Worm (Caenorhabditis elegans) whole organism, mixed stage, embryonic: Measurements from ENCODE around the gene K12H6.5.
A peak's percentile ranks its signal among the peaks of the same experiment; 100 is the strongest.

ENCODE experiments used
- M03D4.4 ChIP-seq: sonication (generic microtip); optimal IDR thresholded peaks from 2 replicates; lab custom pipeline; 2017; ENCODE audit warnings: mild to moderate bottlenecking, missing genetic modification characterization, missing compliant biosample characterization
- blmp-1 ChIP-seq: fragments of 150-350 bp; optimal IDR thresholded peaks from 2 replicates; lab custom pipeline; 2014; ENCODE audit warnings: missing biosample characterization, missing genetic modification characterization
- ceh-43 ChIP-seq: fragments of 200-800 bp; sonication (Bioruptor generic); optimal IDR thresholded peaks from 2 replicates; lab custom pipeline; 2018; ENCODE audit warnings: mild to moderate bottlenecking, missing genetic modification characterization, moderate library complexity, missing compliant biosample characterization
- ceh-83 ChIP-seq: fragments of 200-800 bp; sonication (Bioruptor generic); optimal IDR thresholded peaks from 2 replicates; lab custom pipeline; 2018; ENCODE audit warnings: mild to moderate bottlenecking, missing genetic modification characterization, missing compliant biosample characterization
- ces-1 ChIP-seq: fragments of 150-350 bp; optimal IDR thresholded peaks from 2 replicates; lab custom pipeline; 2014; ENCODE audit warnings: missing biosample characterization, missing genetic modification reagents, missing genetic modification characterization
- cnd-1 ChIP-seq: fragments of 200-800 bp; sonication (Bioruptor generic); optimal IDR thresholded peaks from 2 replicates; lab custom pipeline; 2018; ENCODE audit warnings: mild to moderate bottlenecking, missing genetic modification characterization, missing compliant biosample characterization
- drap-1 ChIP-seq: fragments of 200-800 bp; sonication (Bioruptor generic); optimal IDR thresholded peaks from 3 replicates; lab custom pipeline; 2018; ENCODE audit warnings: mild to moderate bottlenecking, missing genetic modification characterization, missing compliant biosample characterization
- elt-1 ChIP-seq: sonication (generic microtip); optimal IDR thresholded peaks from 2 replicates; lab custom pipeline; 2017; ENCODE audit warnings: missing genetic modification characterization, mild to moderate bottlenecking, missing compliant biosample characterization, antibody characterized with exemption, moderate library complexity, borderline replicate concordance; ENCODE audit not compliant: insufficient read depth
- elt-3 ChIP-seq: fragments of 150-350 bp; optimal IDR thresholded peaks from 2 replicates; lab custom pipeline; 2014; ENCODE audit warnings: missing biosample characterization, missing genetic modification characterization
- flh-1 ChIP-seq: fragments of 200-800 bp; sonication (Bioruptor generic); optimal IDR thresholded peaks from 2 replicates; lab custom pipeline; 2018; ENCODE audit warnings: mild to moderate bottlenecking, missing genetic modification characterization, moderate library complexity, missing compliant biosample characterization
- ham-2 ChIP-seq: fragments of 200-800 bp; sonication (Bioruptor generic); optimal IDR thresholded peaks from 2 replicates; lab custom pipeline; 2018; ENCODE audit warnings: mild to moderate bottlenecking, missing genetic modification characterization, missing compliant biosample characterization
- hlh-1 ChIP-seq: fragments of 150-350 bp; optimal IDR thresholded peaks from 2 replicates; lab custom pipeline; 2014; ENCODE audit warnings: missing biosample characterization, missing genetic modification reagents, missing genetic modification characterization
- lin-13 ChIP-seq: fragments of 150-350 bp; optimal IDR thresholded peaks from 2 replicates; lab custom pipeline; 2014; ENCODE audit warnings: missing biosample characterization, missing genetic modification characterization
- lsy-2 ChIP-seq: fragments of 150-350 bp; optimal IDR thresholded peaks from 2 replicates; lab custom pipeline; 2014; ENCODE audit warnings: missing biosample characterization, missing genetic modification characterization
- mab-5 ChIP-seq: fragments of 150-350 bp; optimal IDR thresholded peaks from 2 replicates; lab custom pipeline; 2014; ENCODE audit warnings: missing biosample characterization, missing genetic modification characterization
- mep-1 ChIP-seq: fragments of 150-350 bp; optimal IDR thresholded peaks from 2 replicates; lab custom pipeline; 2017; ENCODE audit warnings: missing biosample characterization, missing genetic modification reagents, missing genetic modification characterization, inconsistent platforms
- mls-2 ChIP-seq: sonication (generic microtip); optimal IDR thresholded peaks from 2 replicates; lab custom pipeline; 2016; ENCODE audit warnings: mild to moderate bottlenecking, missing genetic modification characterization, moderate library complexity, missing compliant biosample characterization
- nhr-12 ChIP-seq: fragments of 150-350 bp; optimal IDR thresholded peaks from 2 replicates; lab custom pipeline; 2014; ENCODE audit warnings: missing biosample characterization, missing genetic modification characterization
- nhr-2 ChIP-seq: fragments of 150-350 bp; optimal IDR thresholded peaks from 2 replicates; lab custom pipeline; 2014; ENCODE audit warnings: missing biosample characterization, missing genetic modification characterization
- nhr-237 ChIP-seq: fragments of 150-350 bp; optimal IDR thresholded peaks from 2 replicates; lab custom pipeline; 2014; ENCODE audit warnings: missing biosample characterization, missing genetic modification characterization
- nhr-28 ChIP-seq: fragments of 150-350 bp; optimal IDR thresholded peaks from 2 replicates; lab custom pipeline; 2014; ENCODE audit warnings: missing biosample characterization, missing genetic modification characterization
- nhr-76 ChIP-seq: sonication (generic microtip); optimal IDR thresholded peaks from 2 replicates; lab custom pipeline; 2017; ENCODE audit warnings: missing biosample characterization, missing genetic modification characterization
- pha-4 ChIP-seq: fragments of 150-350 bp; optimal IDR thresholded peaks from 2 replicates; lab custom pipeline; 2018; ENCODE audit warnings: missing biosample characterization, missing genetic modification reagents, missing genetic modification characterization
- sem-2 ChIP-seq: fragments of 200-800 bp; sonication (Bioruptor generic); optimal IDR thresholded peaks from 2 replicates; lab custom pipeline; 2018; ENCODE audit warnings: mild to moderate bottlenecking, missing genetic modification characterization, missing compliant biosample characterization
- snpc-4 ChIP-seq: fragments of 150-350 bp; optimal IDR thresholded peaks from 2 replicates; lab custom pipeline; 2014; ENCODE audit warnings: missing biosample characterization, missing genetic modification characterization
- sptf-1 ChIP-seq: sonication (generic microtip); optimal IDR thresholded peaks from 2 replicates; lab custom pipeline; 2017; ENCODE audit warnings: mild to moderate bottlenecking, missing genetic modification characterization, moderate library complexity, missing compliant biosample characterization
- tbx-8 ChIP-seq: fragments of 200-800 bp; sonication (Bioruptor generic); optimal IDR thresholded peaks from 2 replicates; lab custom pipeline; 2018; ENCODE audit warnings: mild to moderate bottlenecking, missing genetic modification characterization, moderate library complexity, missing compliant biosample characterization
- unc-62 ChIP-seq: fragments of 150-350 bp; optimal IDR thresholded peaks from 2 replicates; lab custom pipeline; 2014; ENCODE audit warnings: missing biosample characterization, missing genetic modification reagents, missing genetic modification characterization
- zip-8 ChIP-seq: fragments of 150-350 bp; optimal IDR thresholded peaks from 2 replicates; lab custom pipeline; 2014; ENCODE audit warnings: missing biosample characterization, missing genetic modification characterization
- ztf-11 ChIP-seq: fragments of 150-350 bp; optimal IDR thresholded peaks from 2 replicates; lab custom pipeline; 2014; ENCODE audit warnings: missing biosample characterization, missing genetic modification characterization

The K12H6.5 gene

ce11 chrII:2824169-2824568 is 1.8 kb downstream of the K12H6.5 start, which contains the start of the genes K12H6.4 and K12H6.9:
Gene K12H6.4 (minus strand): TSS chrII:2824269.
Gene K12H6.9 (plus strand): TSS chrII:2824404.
- no peak for TF ChIP-seq nhr-28 (tag; lab: Kevin White, UChicago)
- TF ChIP-seq nhr-237 (tag; lab: Kevin White, UChicago): no peak
- no peak for TF ChIP-seq sem-2 (GFP tag; lab: Kevin White, UChicago)
- TF ChIP-seq tbx-8: no peak
- no peak for TF ChIP-seq ceh-43 (GFP tag; lab: Kevin White, UChicago)
- no peak for TF ChIP-seq mab-5
- no peak for TF ChIP-seq ztf-11 (tag; lab: Kevin White, UChicago)
- no peak for TF ChIP-seq elt-1
- no peak for TF ChIP-seq flh-1 (GFP tag; lab: Kevin White, UChicago)
- TF ChIP-seq nhr-76: no peak
- no peak for TF ChIP-seq unc-62 (GFP tag; lab: Kevin White, UChicago)
- TF ChIP-seq pha-4 (tag; lab: Kevin White, UChicago): no peak
- TF ChIP-seq sptf-1 (tag; lab: Kevin White, UChicago): no peak
- TF ChIP-seq ces-1: no peak

ce11 chrII:2822435-2822920 is 3.5 kb downstream of the K12H6.5 start, which contains the start of the genes fut-4 and K12H6.10:
Gene fut-4 (minus strand): TSS chrII:2822535.
Gene K12H6.10 (plus strand): TSS chrII:2822870.
- TF ChIP-seq unc-62 (GFP tag; lab: Kevin White, UChicago) (no peak), ces-1 (no peak)
- TF ChIP-seq, all 35 proteins: peak for 0

DNA sequence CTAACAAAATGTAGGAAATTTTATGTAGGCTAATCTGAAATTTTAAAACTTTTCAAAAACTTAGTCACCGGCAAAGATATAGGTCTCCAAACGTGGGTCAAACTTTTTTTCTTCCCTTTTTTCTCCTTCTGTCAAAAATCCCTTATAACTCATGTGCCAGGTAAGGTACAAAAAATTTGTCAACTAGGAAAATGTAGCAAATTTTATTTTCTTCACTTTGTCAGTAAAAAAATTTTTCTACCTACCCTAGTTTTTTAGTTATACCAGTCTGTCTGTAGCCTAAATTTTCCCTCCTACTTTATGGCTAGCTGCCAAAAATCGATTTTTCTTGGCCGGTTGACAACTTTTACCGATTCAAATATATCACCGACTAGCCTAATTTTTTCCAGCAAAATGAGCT is 9.3 kb downstream of the K12H6.5 start, which contains the start of gene set-13:
set-13 (plus strand) TSS at position 301 of the 400 bp plus-strand sequence.
- no peak for TF ChIP-seq ceh-83 (GFP tag; lab: Kevin White, UChicago)
- TF ChIP-seq ztf-11 (tag; lab: Kevin White, UChicago): no peak

- TF ChIP-seq M03D4.4 (tag; lab: Kevin White, UChicago): no peak
- TF ChIP-seq ztf-11 (tag; lab: Kevin White, UChicago): no peak
- TF ChIP-seq hlh-1 (tag; lab: Kevin White, UChicago): no peak
- TF ChIP-seq zip-8 (tag; lab: Kevin White, UChicago): peak; percentile 46
These were observed 10.5 kb downstream of the K12H6.5 start, which contains the start of gene K12H6.2 for ce11 chrII:2815444-2815843. Gene K12H6.2 (minus strand): TSS chrII:2815544.

ce11 chrII:2815017-2815416 is 11.0 kb downstream of the K12H6.5 start:
- TF ChIP-seq mab-5 (no peak), nhr-2 (tag; lab: Kevin White, UChicago) (no peak), blmp-1 (tag; lab: Kevin White, UChicago) (no peak), cnd-1 (tag; lab: Kevin White, UChicago) (no peak), pha-4 (tag; lab: Kevin White, UChicago) (no peak), mep-1 (tag; lab: Kevin White, UChicago) (no peak), ham-2 (GFP tag; lab: Kevin White, UChicago) (no peak), nhr-12 (no peak), lin-13 (tag; lab: Kevin White, UChicago) (no peak), tbx-8 (no peak), snpc-4 (tag; lab: Kevin White, UChicago) (no peak), nhr-237 (tag; lab: Kevin White, UChicago) (no peak), hlh-1 (tag; lab: Kevin White, UChicago) (no peak), ces-1 (no peak), elt-1 (no peak), zip-8 (tag; lab: Kevin White, UChicago) (no peak)
- TF ChIP-seq, all 35 proteins: peak for 0

- TF ChIP-seq elt-3 (tag; lab: Kevin White, UChicago): no peak
- TF ChIP-seq M03D4.4 (tag; lab: Kevin White, UChicago): no peak
- no peak for TF ChIP-seq mls-2
- no peak for TF ChIP-seq cnd-1 (tag; lab: Kevin White, UChicago)
- TF ChIP-seq sptf-1 (tag; lab: Kevin White, UChicago): no peak
- TF ChIP-seq ztf-11 (tag; lab: Kevin White, UChicago): no peak
- no peak for TF ChIP-seq drap-1 (GFP tag; lab: Kevin White, UChicago)
- TF ChIP-seq lsy-2: no peak
- no peak for TF ChIP-seq mab-5
- TF ChIP-seq nhr-12: no peak
- TF ChIP-seq zip-8 (tag; lab: Kevin White, UChicago): no peak
- TF ChIP-seq lin-13 (tag; lab: Kevin White, UChicago): no peak
- no peak for TF ChIP-seq unc-62 (GFP tag; lab: Kevin White, UChicago)
These were observed 18.2 kb downstream of the K12H6.5 start, which contains the start of gene K12H6.12 for ce11 chrII:2807674-2808206. Gene K12H6.12 (plus strand): TSS chrII:2808156.
